Worm (Caenorhabditis elegans): ENCODE data around the gene F59D12.3.

DNA sequence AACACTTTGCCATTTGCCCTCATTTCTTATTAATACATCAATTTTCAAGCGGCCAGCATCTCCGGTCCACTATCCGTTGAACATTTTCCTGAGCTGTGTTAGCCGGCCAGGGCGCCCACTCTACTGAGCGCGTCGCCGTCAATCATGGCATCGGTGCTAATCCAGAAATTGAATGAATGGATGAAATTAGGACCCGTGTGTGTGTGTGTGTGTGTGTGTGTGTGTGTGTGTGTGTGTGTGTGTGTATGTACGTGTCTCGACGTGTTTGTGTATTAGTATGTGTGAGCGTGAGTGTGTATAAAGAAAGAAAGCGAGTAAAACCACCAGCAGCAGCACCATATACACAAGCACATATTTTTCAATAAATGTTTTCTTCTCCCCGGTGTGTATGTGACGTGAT is 2.4 kb upstream of the F59D12.3 start:
- TF ChIP-seq pha-4 (tag; optimal IDR thresholded peaks at IDR 0.05) (no peak), jun-1 (tag; optimal IDR thresholded peaks at IDR 0.05) (no peak), unc-62 (GFP tag; optimal IDR thresholded peaks at IDR 0.05) (no peak), ama-1 (optimal IDR thresholded peaks at IDR 0.05) (no peak), lin-15B (tag; optimal IDR thresholded peaks at IDR 0.05) (no peak), elt-3 (tag; optimal IDR thresholded peaks at IDR 0.05) (no peak), nhr-25 (tag; optimal IDR thresholded peaks at IDR 0.05) (no peak)
